Fruit fly (Drosophila melanogaster): ENCODE results near the gene Aduk.

Gene Aduk

dm6 chr3R:9343022-9343587, 8.6 kb upstream of the Aduk start:
- TF ChIP-seq psq (optimal IDR thresholded peaks at IDR 0.05) (no peak), usp (GFP tag; optimal IDR thresholded peaks at IDR 0.05) (no peak), CG8478 (optimal IDR thresholded peaks at IDR 0.05) (no peak), Dll (optimal IDR thresholded peaks at IDR 0.05) (no peak), pan (optimal IDR thresholded peaks at IDR 0.05) (no peak)

dm6 chr3R:9342248-9342882, 7.9 kb upstream of the Aduk start:
- TF ChIP-seq CG8478 (optimal IDR thresholded peaks at IDR 0.05), result no peak
- no peak for TF ChIP-seq psq (optimal IDR thresholded peaks at IDR 0.05)
- no peak for TF ChIP-seq EcR (GFP tag; optimal IDR thresholded peaks at IDR 0.05)
- no peak for TF ChIP-seq usp (GFP tag; optimal IDR thresholded peaks at IDR 0.05)
- no peak for TF ChIP-seq pan (optimal IDR thresholded peaks at IDR 0.05)
- TF ChIP-seq Dll (optimal IDR thresholded peaks at IDR 0.05), result no peak

- TF ChIP-seq Dll (optimal IDR thresholded peaks at IDR 0.05), result no peak
- TF ChIP-seq CG8478 (optimal IDR thresholded peaks at IDR 0.05), result no peak
- TF ChIP-seq usp (GFP tag; optimal IDR thresholded peaks at IDR 0.05), result no peak
- TF ChIP-seq EcR (GFP tag; optimal IDR thresholded peaks at IDR 0.05), result no peak
- TF ChIP-seq pan (optimal IDR thresholded peaks at IDR 0.05), result no peak
- no peak for TF ChIP-seq psq (optimal IDR thresholded peaks at IDR 0.05)
Measured at dm6 chr3R:9341189-9342012, 6.9 kb upstream of the Aduk start.

dm6 chr3R:9340425-9341188, 6.1 kb upstream of the Aduk start:
- TF ChIP-seq pan (optimal IDR thresholded peaks at IDR 0.05) (peak; percentile 74), EcR (GFP tag; optimal IDR thresholded peaks at IDR 0.05) (no peak)

dm6 chr3R:9340076-9340315, 5.5 kb upstream of the Aduk start, which contains the start of gene drn:
drn (plus strand) TSS chr3R:9340216.
- TF ChIP-seq Dll (optimal IDR thresholded peaks at IDR 0.05) (no peak), pan (optimal IDR thresholded peaks at IDR 0.05) (no peak), usp (GFP tag; optimal IDR thresholded peaks at IDR 0.05) (no peak), CG8478 (optimal IDR thresholded peaks at IDR 0.05) (no peak), EcR (GFP tag; optimal IDR thresholded peaks at IDR 0.05) (no peak), psq (optimal IDR thresholded peaks at IDR 0.05) (no peak)

- TF ChIP-seq usp (GFP tag; optimal IDR thresholded peaks at IDR 0.05) (no peak), EcR (GFP tag; optimal IDR thresholded peaks at IDR 0.05) (peak in 1 of 2 experiments; percentile 14)
Measured at dm6 chr3R:9339176-9340075, 4.9 kb upstream of the Aduk start.

dm6 chr3R:9338771-9339170, 4.3 kb upstream of the Aduk start:
- TF ChIP-seq EcR (GFP tag; optimal IDR thresholded peaks at IDR 0.05) (peak in 1 of 2 experiments; percentile 87), usp (GFP tag; optimal IDR thresholded peaks at IDR 0.05) (no peak)

- TF ChIP-seq pan (optimal IDR thresholded peaks at IDR 0.05), result no peak
- no peak for TF ChIP-seq usp (GFP tag; optimal IDR thresholded peaks at IDR 0.05)
Measured at dm6 chr3R:9337402-9338254, 3.1 kb upstream of the Aduk start.

- TF ChIP-seq CG8478 (optimal IDR thresholded peaks at IDR 0.05), result no peak
- no peak for TF ChIP-seq psq (optimal IDR thresholded peaks at IDR 0.05)
Measured at dm6 chr3R:9331861-9332260, 2.7 kb downstream of the Aduk start, which contains the start of gene CG16749. CG16749 (minus strand) TSS chr3R:9331885.

dm6 chr3R:9330231-9330630, 4.3 kb downstream of the Aduk start, which contains the start of gene CG12951:
CG12951 (minus strand) TSS chr3R:9330331.
- TF ChIP-seq usp (GFP tag; optimal IDR thresholded peaks at IDR 0.05) (no peak), pan (optimal IDR thresholded peaks at IDR 0.05) (no peak), CG8478 (optimal IDR thresholded peaks at IDR 0.05) (no peak), EcR (GFP tag; optimal IDR thresholded peaks at IDR 0.05) (no peak), psq (optimal IDR thresholded peaks at IDR 0.05) (no peak), Dll (optimal IDR thresholded peaks at IDR 0.05) (no peak)

- TF ChIP-seq usp (GFP tag; optimal IDR thresholded peaks at IDR 0.05) (no peak), Dll (optimal IDR thresholded peaks at IDR 0.05) (no peak), EcR (GFP tag; optimal IDR thresholded peaks at IDR 0.05) (no peak), psq (optimal IDR thresholded peaks at IDR 0.05) (no peak), pan (optimal IDR thresholded peaks at IDR 0.05) (no peak), CG8478 (optimal IDR thresholded peaks at IDR 0.05) (no peak)
Measured at dm6 chr3R:9328812-9329211, 5.7 kb downstream of the Aduk start.
